Worm (Caenorhabditis elegans) whole organism, young adult: ENCODE measurements around the gene fbxb-65.
A peak's percentile ranks its signal among the peaks of the same experiment; 100 is the strongest.

Experiments
- B0035.1 ChIP-seq: sonication (generic microtip); optimal IDR thresholded peaks from 2 replicates; lab custom pipeline; 2016; ENCODE audit warnings: missing genetic modification characterization, mild to moderate bottlenecking, missing compliant biosample characterization, missing genotype, missing genetic modification reagents
- B0261.1 ChIP-seq: sonication (generic microtip); optimal IDR thresholded peaks from 2 replicates; lab custom pipeline; 2016; ENCODE audit warnings: mild to moderate bottlenecking, missing genetic modification characterization, moderate library complexity, missing compliant biosample characterization
- B0336.3 ChIP-seq: fragments of 200-800 bp; sonication (Bioruptor generic); IDR thresholded peaks from 2 replicates; pipeline ENCODE4 v1.3.6; 2022; ENCODE audit warnings: missing genetic modification characterization, missing compliant biosample characterization
- C06A6.2 ChIP-seq: fragments of 200-800 bp; sonication (Bioruptor generic); conservative IDR thresholded peaks from 2 replicates; pipeline ENCODE4 v1.3.6; 2022; ENCODE audit warnings: missing genetic modification characterization, missing compliant biosample characterization
- C17E4.6 ChIP-seq: fragments of 200-800 bp; sonication (Bioruptor generic); IDR thresholded peaks from 2 replicates; pipeline ENCODE4 v1.3.6; 2022; ENCODE audit warnings: missing genetic modification reagents, missing genetic modification characterization, missing compliant biosample characterization
- F23B12.7 ChIP-seq: sonication (generic microtip); optimal IDR thresholded peaks from 2 replicates; lab custom pipeline; 2017; ENCODE audit warnings: missing genetic modification characterization, mild to moderate bottlenecking, missing compliant biosample characterization, antibody characterized with exemption, moderate library complexity; ENCODE audit not compliant: insufficient read depth
- T07F8.4 ChIP-seq: sonication (generic microtip); optimal IDR thresholded peaks from 2 replicates; lab custom pipeline; 2016; ENCODE audit warnings: mild to moderate bottlenecking, missing genetic modification characterization, moderate library complexity, missing compliant biosample characterization
- akir-1 ChIP-seq: fragments of 200-800 bp; sonication (Bioruptor generic); optimal IDR thresholded peaks from 2 replicates; lab custom pipeline; 2018; ENCODE audit warnings: mild to moderate bottlenecking, missing genetic modification characterization, moderate library complexity, missing compliant biosample characterization
- attf-6 ChIP-seq: fragments of 200-800 bp; sonication (Bioruptor generic); IDR thresholded peaks from 2 replicates; pipeline ENCODE4 v1.3.6; 2022; ENCODE audit warnings: missing genetic modification reagents, missing genetic modification characterization, missing compliant biosample characterization
- bed-2 ChIP-seq: fragments of 200-800 bp; sonication (Bioruptor generic); IDR thresholded peaks from 2 replicates; pipeline ENCODE4 v1.3.6; 2022; ENCODE audit warnings: missing genetic modification reagents, missing genetic modification characterization, missing compliant biosample characterization
- cebp-1 ChIP-seq, 2 experiments: fragments of 200-800 bp in 1 of 2; sonication (Bioruptor generic) in 1 of 2; sonication (generic microtip) in 1 of 2; IDR thresholded peaks in 1 of 2; optimal IDR thresholded peaks in 1 of 2; 2 replicates each; pipeline versions ENCODE4 v1.3.6 to Lab custom; 2017 to 2022; ENCODE audit warnings: missing compliant biosample characterization in 2 of 2, missing genetic modification characterization in 2 of 2, mild to moderate bottlenecking in 1 of 2, missing genetic modification reagents in 1 of 2, moderate library complexity in 1 of 2
- ceh-40 ChIP-seq: fragments of 200-800 bp; sonication (Bioruptor generic); IDR thresholded peaks from 2 replicates; pipeline ENCODE4 v1.3.6; 2022; ENCODE audit warnings: missing genetic modification characterization, missing compliant biosample characterization
- ceh-91 ChIP-seq: fragments of 200-800 bp; sonication (Bioruptor generic); IDR thresholded peaks from 2 replicates; pipeline ENCODE4 v1.3.6; 2022; ENCODE audit warnings: missing genetic modification reagents, missing genetic modification characterization, missing compliant biosample characterization
- gei-17 ChIP-seq: fragments of 200-800 bp; sonication (Bioruptor generic); optimal IDR thresholded peaks from 2 replicates; lab custom pipeline; 2018; ENCODE audit warnings: mild to moderate bottlenecking, missing genetic modification characterization, missing compliant biosample characterization
- hlh-12 ChIP-seq: sonication (generic microtip); optimal IDR thresholded peaks from 2 replicates; lab custom pipeline; 2016; ENCODE audit warnings: missing genetic modification characterization, missing compliant biosample characterization
- lag-1 ChIP-seq: fragments of 200-800 bp; sonication (Bioruptor generic); IDR thresholded peaks from 2 replicates; pipeline ENCODE4 v1.3.6; 2022; ENCODE audit warnings: missing genetic modification reagents, missing genetic modification characterization, missing compliant biosample characterization
- lin-54 ChIP-seq: fragments of 200-800 bp; sonication (Bioruptor generic); optimal IDR thresholded peaks from 2 replicates; lab custom pipeline; 2018; ENCODE audit warnings: mild to moderate bottlenecking, missing genetic modification characterization, missing compliant biosample characterization
- madf-10 ChIP-seq: sonication (generic microtip); optimal IDR thresholded peaks from 2 replicates; lab custom pipeline; 2016; ENCODE audit warnings: mild to moderate bottlenecking, missing genetic modification characterization, missing compliant biosample characterization
- madf-3 ChIP-seq: fragments of 200-800 bp; sonication (Bioruptor generic); IDR thresholded peaks from 2 replicates; pipeline ENCODE4 v1.3.6; 2022; ENCODE audit warnings: missing genetic modification reagents, missing genetic modification characterization, missing compliant biosample characterization
- mel-28 ChIP-seq: sonication (generic microtip); optimal IDR thresholded peaks from 2 replicates; lab custom pipeline; 2016; ENCODE audit warnings: borderline replicate concordance, mild to moderate bottlenecking, missing genetic modification characterization, missing compliant biosample characterization
- mxl-1 ChIP-seq: sonication (generic microtip); optimal IDR thresholded peaks from 2 replicates; lab custom pipeline; 2016; ENCODE audit warnings: missing genetic modification characterization, missing compliant biosample characterization
- nhr-120 ChIP-seq: fragments of 200-800 bp; sonication (Bioruptor generic); IDR thresholded peaks from 2 replicates; pipeline ENCODE4 v1.3.6; 2022; ENCODE audit warnings: missing genetic modification characterization, missing compliant biosample characterization
- nhr-80 ChIP-seq: sonication (generic microtip); optimal IDR thresholded peaks from 2 replicates; lab custom pipeline; 2016; ENCODE audit warnings: missing genetic modification characterization, missing compliant biosample characterization
- rcor-1 ChIP-seq: fragments of 200-800 bp; sonication (Bioruptor generic); IDR thresholded peaks from 2 replicates; pipeline ENCODE4 v1.3.6; 2022; ENCODE audit warnings: missing genetic modification reagents, missing genetic modification characterization, missing compliant biosample characterization
- rec-8 ChIP-seq, 2 experiments: sonication (generic microtip); optimal IDR thresholded peaks; 2 replicates each; lab custom pipeline; 2016; ENCODE audit warnings: mild to moderate bottlenecking in 2 of 2, missing genetic modification characterization in 2 of 2, missing genetic modification reagents in 2 of 2, missing genotype in 2 of 2, missing biosample characterization in 1 of 2, missing compliant biosample characterization in 1 of 2, moderate library complexity in 1 of 2
- rpc-1 ChIP-seq, 2 experiments: fragments of 150-350 bp in 1 of 2; sonication (generic microtip) in 1 of 2; optimal IDR thresholded peaks; 2 replicates each; lab custom pipeline; 2014 to 2018; ENCODE audit warnings: missing biosample characterization in 1 of 2, missing genetic modification characterization in 1 of 2, missing genetic modification reagents in 1 of 2, missing genotype in 1 of 2
- sdz-38 ChIP-seq: sonication (generic microtip); optimal IDR thresholded peaks from 2 replicates; lab custom pipeline; 2016; ENCODE audit warnings: missing genotype, missing genetic modification characterization, missing compliant biosample characterization
- sea-2 ChIP-seq: fragments of 200-800 bp; sonication (Bioruptor generic); IDR thresholded peaks from 2 replicates; pipeline ENCODE4 v1.3.6; 2022; ENCODE audit warnings: missing genetic modification characterization, missing compliant biosample characterization
- snpc-4 ChIP-seq, 5 experiments: fragments of 150-350 bp in 1 of 5; sonication (generic microtip) in 4 of 5; optimal IDR thresholded peaks; 2 replicates each; lab custom pipeline; 2014 to 2018; ENCODE audit warnings: missing genetic modification characterization in 5 of 5, missing biosample characterization in 3 of 5, antibody characterized with exemption in 2 of 5, mild to moderate bottlenecking in 2 of 5, missing compliant biosample characterization in 2 of 5, missing genotype in 2 of 5, moderate library complexity in 2 of 5, missing genetic modification reagents in 1 of 5
- somi-1 ChIP-seq: fragments of 200-800 bp; sonication (Bioruptor generic); optimal IDR thresholded peaks from 2 replicates; lab custom pipeline; 2018; ENCODE audit warnings: mild to moderate bottlenecking, missing genetic modification characterization, missing compliant biosample characterization
- sptf-2 ChIP-seq: fragments of 200-800 bp; sonication (Bioruptor generic); optimal IDR thresholded peaks from 2 replicates; lab custom pipeline; 2018; ENCODE audit warnings: mild to moderate bottlenecking, missing genetic modification characterization, missing compliant biosample characterization
- tbp1 ChIP-seq: fragments of 200-800 bp; sonication (Bioruptor generic); optimal IDR thresholded peaks from 2 replicates; lab custom pipeline; 2018; ENCODE audit warnings: mild to moderate bottlenecking, missing genetic modification characterization, missing compliant biosample characterization
- tbx-9 ChIP-seq: sonication (generic microtip); optimal IDR thresholded peaks from 2 replicates; lab custom pipeline; 2016; ENCODE audit warnings: borderline replicate concordance, missing genetic modification characterization, inconsistent platforms, missing compliant biosample characterization
- tlf-1 ChIP-seq: fragments of 200-800 bp; sonication (Bioruptor generic); optimal IDR thresholded peaks from 2 replicates; lab custom pipeline; 2018; ENCODE audit warnings: mild to moderate bottlenecking, missing genetic modification characterization, missing compliant biosample characterization
- zfh-2 ChIP-seq: fragments of 200-800 bp; sonication (Bioruptor generic); conservative IDR thresholded peaks from 2 replicates; pipeline ENCODE4 v1.3.6; 2022; ENCODE audit warnings: missing genetic modification reagents, missing genetic modification characterization, missing compliant biosample characterization
- zim-3 ChIP-seq: sonication (generic microtip); optimal IDR thresholded peaks from 2 replicates; lab custom pipeline; 2017; ENCODE audit warnings: mild to moderate bottlenecking, missing genetic modification characterization, moderate library complexity, missing compliant biosample characterization
- ztf-22 ChIP-seq: fragments of 200-800 bp; sonication (Bioruptor generic); optimal IDR thresholded peaks from 2 replicates; lab custom pipeline; 2018; ENCODE audit warnings: mild to moderate bottlenecking, missing genetic modification characterization, moderate library complexity, missing compliant biosample characterization
- ztf-25 ChIP-seq: fragments of 200-800 bp; sonication (Bioruptor generic); IDR thresholded peaks from 2 replicates; pipeline ENCODE4 v1.3.6; 2022; ENCODE audit warnings: missing genetic modification reagents, missing genetic modification characterization, missing compliant biosample characterization

The fbxb-65 gene

ce11 chrV:19337333-19337732 lies 8.0 kb downstream of the fbxb-65 start:
- TF ChIP-seq somi-1 (GFP tag; lab: Kevin White, UChicago) (no peak), cebp-1 (GFP tag; IDR thresholded peaks at IDR 0.05; lab: Robert Waterston, UW) (no peak), cebp-1 (tag; optimal IDR thresholded peaks at IDR 0.05; lab: Kevin White, UChicago) (no peak), rec-8 (tag; optimal IDR thresholded peaks at IDR 0.05; lab: Kevin White, UChicago) (no peak), tbp1 (GFP tag; lab: Kevin White, UChicago) (no peak), ceh-40 (no peak), lag-1 (GFP tag; lab: Robert Waterston, UW) (no peak), hlh-12 (no peak), sdz-38 (tag; lab: Kevin White, UChicago) (no peak), zim-3 (tag; lab: Kevin White, UChicago) (no peak), C06A6.2 (GFP tag; lab: Robert Waterston, UW) (no peak)

ce11 chrV:19351944-19352343 lies 22.6 kb downstream of the fbxb-65 start:
- TF ChIP-seq C17E4.6 (GFP tag; lab: Robert Waterston, UW): no peak
- TF ChIP-seq cebp-1 (GFP tag; IDR thresholded peaks at IDR 0.05; lab: Robert Waterston, UW): no peak
- TF ChIP-seq cebp-1 (tag; optimal IDR thresholded peaks at IDR 0.05; lab: Kevin White, UChicago): peak; percentile 6
- no peak for TF ChIP-seq B0336.3
- TF ChIP-seq madf-3 (GFP tag; lab: Robert Waterston, UW): no peak

ce11 chrV:19354506-19354905 lies 25.1 kb downstream of the fbxb-65 start:
- TF ChIP-seq F23B12.7 (tag; lab: Kevin White, UChicago) (no peak), tbx-9 (tag; lab: Kevin White, UChicago) (no peak), ztf-25 (GFP tag; lab: Robert Waterston, UW) (no peak), lin-54 (no peak), cebp-1 (GFP tag; IDR thresholded peaks at IDR 0.05; lab: Robert Waterston, UW) (no peak), cebp-1 (tag; optimal IDR thresholded peaks at IDR 0.05; lab: Kevin White, UChicago) (no peak), bed-2 (no peak), madf-10 (tag; lab: Kevin White, UChicago) (no peak), nhr-120 (no peak), zfh-2 (GFP tag; lab: Robert Waterston, UW) (no peak), lag-1 (GFP tag; lab: Robert Waterston, UW) (no peak), rcor-1 (GFP tag; lab: Robert Waterston, UW) (no peak), ceh-91 (GFP tag; lab: Robert Waterston, UW) (no peak), ztf-22 (GFP tag; lab: Kevin White, UChicago) (no peak), mxl-1 (tag; lab: Kevin White, UChicago) (no peak), snpc-4 (GFP tag; optimal IDR thresholded peaks at IDR 0.05; lab: Kevin White, UChicago) (no peak), snpc-4 (tag; optimal IDR thresholded peaks at IDR 0.05; lab: Kevin White, UChicago) (no peak), gei-17 (GFP tag; lab: Kevin White, UChicago) (no peak), nhr-80 (no peak), B0035.1 (tag; lab: Kevin White, UChicago) (no peak), T07F8.4 (tag; lab: Kevin White, UChicago) (no peak)

- TF ChIP-seq mel-28 (tag; lab: Kevin White, UChicago) (no peak), akir-1 (GFP tag; lab: Kevin White, UChicago) (no peak), B0261.1 (tag; lab: Kevin White, UChicago) (no peak), tbp1 (GFP tag; lab: Kevin White, UChicago) (no peak), rpc-1 (optimal IDR thresholded peaks at IDR 0.05; lab: Kevin White, UChicago) (no peak), rpc-1 (tag; optimal IDR thresholded peaks at IDR 0.05; lab: Kevin White, UChicago) (peak; percentile 56), nhr-120 (0 out of 2 replicates have a peak, but pooled peaks have one; percentile 10), tlf-1 (no peak), sptf-2 (GFP tag; lab: Kevin White, UChicago) (no peak), sdz-38 (tag; lab: Kevin White, UChicago) (no peak), attf-6 (GFP tag; lab: Robert Waterston, UW) (no peak), sea-2 (GFP tag; lab: Robert Waterston, UW) (no peak)
Measured at ce11 chrV:19355219-19355618, 25.9 kb downstream of the fbxb-65 start.
